Worm (Caenorhabditis elegans): ENCODE results near the gene Y61A9LA.3.

Gene Y61A9LA.3

DNA sequence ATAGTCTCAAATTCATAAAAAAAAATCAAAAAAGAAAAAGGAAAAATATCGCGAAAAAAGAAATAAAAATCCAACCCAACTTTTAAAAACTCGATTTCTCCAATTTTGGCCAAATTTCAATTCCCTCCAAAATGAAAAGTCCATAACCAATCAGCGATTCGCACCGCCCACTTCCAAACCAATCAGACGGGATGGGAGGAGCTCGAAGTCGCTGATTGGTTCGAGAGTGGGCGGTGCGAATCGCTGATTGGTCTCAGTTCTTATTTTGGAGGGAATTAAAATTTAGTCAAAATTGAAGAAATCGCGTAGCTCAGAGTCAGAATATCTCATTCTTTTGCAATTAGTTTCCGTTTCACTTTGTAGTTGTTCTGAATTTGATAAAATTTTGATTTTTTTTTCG lies 52.6 kb downstream of the Y61A9LA.3 start:
- no peak for TF ChIP-seq ceh-9 (tag; optimal IDR thresholded peaks at IDR 0.05)
- TF ChIP-seq nfya-1 (tag; optimal IDR thresholded peaks at IDR 0.05; ENCODE audit: insufficient read depth), result peak; percentile 98

DNA sequence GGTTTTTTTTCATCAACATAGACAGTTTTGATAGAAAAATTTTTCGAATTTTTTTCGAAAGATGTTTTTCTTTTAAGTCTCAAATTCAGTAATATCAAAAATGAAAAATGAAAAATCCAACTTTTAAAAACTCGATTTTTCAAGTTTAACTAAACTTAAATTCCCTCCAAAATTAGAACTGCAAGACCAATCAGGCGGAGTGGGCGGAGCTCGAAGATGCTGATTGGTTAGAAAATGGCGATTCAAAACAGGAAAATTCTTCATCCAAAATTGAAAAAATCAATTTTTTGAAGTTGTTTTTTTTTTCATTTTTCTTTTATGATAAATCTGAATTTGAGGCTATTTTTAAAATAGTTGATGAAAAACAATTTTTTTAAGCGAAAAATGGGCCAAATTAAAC lies 53.8 kb downstream of the Y61A9LA.3 start:
- TF ChIP-seq nfya-1 (tag; optimal IDR thresholded peaks at IDR 0.05; ENCODE audit: insufficient read depth), result peak; percentile 98
- no peak for TF ChIP-seq egl-27 (tag; optimal IDR thresholded peaks at IDR 0.05)

DNA sequence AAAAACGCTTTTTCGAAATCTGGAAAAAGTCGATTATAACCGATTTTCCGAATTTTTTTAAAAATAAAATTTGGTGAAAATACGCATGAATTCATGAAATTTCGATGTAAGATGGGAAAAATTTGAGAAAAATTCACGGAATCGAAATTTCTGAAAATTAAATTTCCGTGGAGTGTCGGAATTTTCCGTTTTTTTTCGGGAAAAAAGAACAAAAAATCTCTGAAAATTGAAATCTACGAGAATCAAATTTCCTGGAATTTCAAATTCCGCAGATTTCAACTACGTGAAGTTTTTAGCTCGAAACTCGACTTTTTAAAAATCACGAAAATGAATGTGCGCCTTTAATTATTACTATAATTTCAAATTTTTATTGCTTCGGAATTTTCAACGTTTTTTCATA lies 55.4 kb downstream of the Y61A9LA.3 start:
- TF ChIP-seq elt-2 (tag; optimal IDR thresholded peaks at IDR 0.05) (no peak), ceh-82 (tag; optimal IDR thresholded peaks at IDR 0.05) (no peak), fkh-10 (GFP tag; optimal IDR thresholded peaks at IDR 0.05) (peak; percentile 48), zag-1 (tag; optimal IDR thresholded peaks at IDR 0.05) (no peak), ztf-4 (tag; optimal IDR thresholded peaks at IDR 0.05) (no peak), lin-39 (tag; optimal IDR thresholded peaks at IDR 0.05) (no peak)

DNA sequence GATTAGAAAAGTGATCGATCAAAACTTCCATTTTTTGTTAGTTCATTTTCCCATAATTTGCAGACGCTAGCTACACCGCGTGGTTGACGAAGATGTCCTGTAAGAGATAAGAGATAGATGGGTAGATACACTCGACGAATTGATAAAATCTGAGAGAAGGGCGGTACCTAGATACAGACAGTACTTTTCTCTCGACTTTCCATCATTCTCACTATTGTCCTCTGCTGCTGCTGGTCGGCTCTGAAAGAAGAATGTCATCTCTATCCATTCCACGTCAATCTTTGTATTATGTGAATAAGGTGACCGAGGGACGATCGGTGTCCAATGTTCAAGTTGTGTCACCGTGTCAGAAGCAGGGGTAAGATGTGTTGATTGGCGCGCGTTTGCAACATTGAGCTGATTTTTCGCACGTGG lies 57.6 kb downstream of the Y61A9LA.3 start, which contains the start of gene pmt-2:
pmt-2 (plus strand) TSS at position 64 of the 414 bp plus-strand sequence.
- TF ChIP-seq egl-5 (tag; optimal IDR thresholded peaks at IDR 0.05) (no peak), ztf-11 (tag; optimal IDR thresholded peaks at IDR 0.05) (no peak), fkh-10 (GFP tag; optimal IDR thresholded peaks at IDR 0.05) (no peak), ceh-9 (tag; optimal IDR thresholded peaks at IDR 0.05) (no peak), ceh-28 (tag; optimal IDR thresholded peaks at IDR 0.05) (no peak), nhr-11 (tag; optimal IDR thresholded peaks at IDR 0.05) (no peak), zag-1 (tag; optimal IDR thresholded peaks at IDR 0.05) (no peak), eor-1 (tag; optimal IDR thresholded peaks at IDR 0.05) (no peak), R02D3.7 (tag; optimal IDR thresholded peaks at IDR 0.05) (no peak), sea-2 (GFP tag; optimal IDR thresholded peaks at IDR 0.05) (no peak), lsy-12 (tag; optimal IDR thresholded peaks at IDR 0.05) (no peak), pqm-1 (tag; optimal IDR thresholded peaks at IDR 0.05) (no peak), fkh-2 (tag; optimal IDR thresholded peaks at IDR 0.05) (no peak), nhr-67 (tag; optimal IDR thresholded peaks at IDR 0.05) (no peak), ceh-16 (tag; optimal IDR thresholded peaks at IDR 0.05) (no peak), nhr-28 (tag; optimal IDR thresholded peaks at IDR 0.05) (no peak), daf-12 (tag; optimal IDR thresholded peaks at IDR 0.05) (no peak), aly-2 (tag; optimal IDR thresholded peaks at IDR 0.05) (no peak), nfya-1 (tag; optimal IDR thresholded peaks at IDR 0.05; ENCODE audit: insufficient read depth) (peak; percentile 1), snpc-4 (tag; optimal IDR thresholded peaks at IDR 0.05) (no peak), ZK546.5 (tag; optimal IDR thresholded peaks at IDR 0.05) (no peak), nhr-77 (tag; optimal IDR thresholded peaks at IDR 0.05) (no peak), pha-4 (tag; optimal IDR thresholded peaks at IDR 0.05) (no peak), nhr-25 (tag; optimal IDR thresholded peaks at IDR 0.05) (peak; percentile 83), nhr-43 (tag; optimal IDR thresholded peaks at IDR 0.05; ENCODE audit: poor library complexity, severe bottlenecking) (no peak), ama-1 (optimal IDR thresholded peaks at IDR 0.05) (no peak), ceh-82 (tag; optimal IDR thresholded peaks at IDR 0.05) (no peak), skn-1 (tag; optimal IDR thresholded peaks at IDR 0.05) (no peak), unc-62 (GFP tag; optimal IDR thresholded peaks at IDR 0.05) (no peak), nhr-23 (tag; optimal IDR thresholded peaks at IDR 0.05) (peak; percentile 46), hmg-11 (tag; optimal IDR thresholded peaks at IDR 0.05) (no peak), jun-1 (tag; optimal IDR thresholded peaks at IDR 0.05) (no peak), lin-39 (tag; optimal IDR thresholded peaks at IDR 0.05) (no peak), fos-1 (tag; optimal IDR thresholded peaks at IDR 0.05) (no peak), mml-1 (tag; optimal IDR thresholded peaks at IDR 0.05) (no peak), tbx-2 (tag; optimal IDR thresholded peaks at IDR 0.05) (no peak), mdl-1 (tag; optimal IDR thresholded peaks at IDR 0.05) (no peak), unc-39 (tag; optimal IDR thresholded peaks at IDR 0.05) (no peak), ztf-4 (tag; optimal IDR thresholded peaks at IDR 0.05) (no peak), nhr-12 (tag; optimal IDR thresholded peaks at IDR 0.05) (no peak), elt-1 (tag; optimal IDR thresholded peaks at IDR 0.05) (peak; percentile 99), lin-15B (tag; optimal IDR thresholded peaks at IDR 0.05) (no peak), egl-27 (tag; optimal IDR thresholded peaks at IDR 0.05) (no peak), elt-3 (tag; optimal IDR thresholded peaks at IDR 0.05) (peak in 1 of 3 experiments; percentile 54), nhr-76 (tag; optimal IDR thresholded peaks at IDR 0.05) (no peak), nhr-237 (tag; optimal IDR thresholded peaks at IDR 0.05) (no peak), elt-2 (tag; optimal IDR thresholded peaks at IDR 0.05) (peak; percentile 32)
